Fruit fly (Drosophila melanogaster): ENCODE data around the gene vkg.

Gene vkg

dm6 chr2L:5060515-5060914 lies 32.5 kb upstream of the vkg start, which contains the start of gene qtc:
Gene qtc (plus strand): TSS chr2L:5060815.
- TF ChIP-seq CG8119 (GFP tag; IDR thresholded peaks at IDR 0.05) = no peak
- 0 out of 3 replicates have a peak, but pooled peaks have one; percentile 8 for TF ChIP-seq CG6163 (GFP tag; IDR thresholded peaks at IDR 0.05)

dm6 chr2L:5059645-5060254 lies 31.8 kb upstream of the vkg start, which contains the start of gene Rpn11:
Gene Rpn11 (minus strand): TSS chr2L:5059790.
- TF ChIP-seq Met (GFP tag; optimal IDR thresholded peaks at IDR 0.05) = no peak
- TF ChIP-seq Eip93F (GFP tag; optimal IDR thresholded peaks at IDR 0.05) = no peak
- TF ChIP-seq CG11294 (GFP tag; IDR thresholded peaks at IDR 0.05) = no peak
- peak in 1 of 2 experiments; percentile 21 for TF ChIP-seq ss (GFP tag; optimal IDR thresholded peaks at IDR 0.05)
- TF ChIP-seq Ets21C (GFP tag; optimal IDR thresholded peaks at IDR 0.05) = peak; percentile 44
- TF ChIP-seq CG32006 (GFP tag; optimal IDR thresholded peaks at IDR 0.05) = peak; percentile 46
- peak; percentile 38 for TF ChIP-seq cyc (GFP tag; optimal IDR thresholded peaks at IDR 0.05)
- TF ChIP-seq lz (GFP tag; optimal IDR thresholded peaks at IDR 0.05) = peak; percentile 66
- no peak for TF ChIP-seq Lpt (GFP tag; optimal IDR thresholded peaks at IDR 0.05)
- peak; percentile 48 for TF ChIP-seq CG6792 (GFP tag; optimal IDR thresholded peaks at IDR 0.05)
- peak; percentile 46 for TF ChIP-seq CG8632 (GFP tag; optimal IDR thresholded peaks at IDR 0.05)
- 0 out of 2 replicates have a peak, but pooled peaks have one; percentile 12 for TF ChIP-seq Gug (GFP tag; IDR thresholded peaks at IDR 0.05)
- TF ChIP-seq Hr38 (GFP tag; optimal IDR thresholded peaks at IDR 0.05) = no peak
- no peak for TF ChIP-seq dac (GFP tag; optimal IDR thresholded peaks at IDR 0.05)
- TF ChIP-seq CG8119 (GFP tag; IDR thresholded peaks at IDR 0.05) = no peak
- no peak for TF ChIP-seq CG16779 (tag; optimal IDR thresholded peaks at IDR 0.05)
- peak; percentile 16 for TF ChIP-seq CG8319 (GFP tag; optimal IDR thresholded peaks at IDR 0.05)
- no peak for TF ChIP-seq fd85E (GFP tag; optimal IDR thresholded peaks at IDR 0.05)
- peak; percentile 4 for TF ChIP-seq fkh (GFP tag; optimal IDR thresholded peaks at IDR 0.05)
- TF ChIP-seq CG34406 (GFP tag; optimal IDR thresholded peaks at IDR 0.05) = peak; percentile 39
- TF ChIP-seq Sox14 (GFP tag; optimal IDR thresholded peaks at IDR 0.05) = peak; percentile 74
- peak; percentile 76 for TF ChIP-seq svp (GFP tag)
- no peak for TF ChIP-seq CG10669 (GFP tag; optimal IDR thresholded peaks at IDR 0.05)
- no peak for TF ChIP-seq vri (GFP tag; optimal IDR thresholded peaks at IDR 0.05)
- TF ChIP-seq Eip75B (GFP tag; optimal IDR thresholded peaks at IDR 0.05) = peak; percentile 53
- no peak for TF ChIP-seq CG11762 (GFP tag; optimal IDR thresholded peaks at IDR 0.05; ENCODE audit: insufficient read depth)
- TF ChIP-seq CG7368 (GFP tag; optimal IDR thresholded peaks at IDR 0.05) = no peak
- peak; percentile 68 for TF ChIP-seq esn (GFP tag; optimal IDR thresholded peaks at IDR 0.05)
- no peak for TF ChIP-seq salr (GFP tag; optimal IDR thresholded peaks at IDR 0.05)
- TF ChIP-seq Blimp-1 (GFP tag; optimal IDR thresholded peaks at IDR 0.05) = no peak
- peak; percentile 49 for TF ChIP-seq OdsH (GFP tag; optimal IDR thresholded peaks at IDR 0.05)
- peak; percentile 37 for TF ChIP-seq net (GFP tag; optimal IDR thresholded peaks at IDR 0.05)
- peak; percentile 19 for TF ChIP-seq Sox15 (GFP tag; optimal IDR thresholded peaks at IDR 0.05)
- TF ChIP-seq CG6854 (GFP tag; optimal IDR thresholded peaks at IDR 0.05) = no peak
- TF ChIP-seq CG6163 (GFP tag; IDR thresholded peaks at IDR 0.05) = no peak
- TF ChIP-seq Sox102F (GFP tag; optimal IDR thresholded peaks at IDR 0.05) = no peak
- TF ChIP-seq acj6 (GFP tag; optimal IDR thresholded peaks at IDR 0.05) = peak; percentile 61
- peak; percentile 45 for TF ChIP-seq Hr39 (GFP tag; optimal IDR thresholded peaks at IDR 0.05)
- peak; percentile 36; the same call in 1 of the 3 replicates for TF ChIP-seq eg (GFP tag; IDR thresholded peaks at IDR 0.05)
- TF ChIP-seq topi (GFP tag; optimal IDR thresholded peaks at IDR 0.05) = peak; percentile 55
- peak; percentile 54 for TF ChIP-seq CG3032 (tag; optimal IDR thresholded peaks at IDR 0.05)
- no peak for TF ChIP-seq CG6276 (GFP tag; optimal IDR thresholded peaks at IDR 0.05)
- TF ChIP-seq CG6808 (GFP tag; optimal IDR thresholded peaks at IDR 0.05) = no peak
- peak; percentile 54 for TF ChIP-seq Hr4 (GFP tag; optimal IDR thresholded peaks at IDR 0.05)
- TF ChIP-seq CG31627 (GFP tag; optimal IDR thresholded peaks at IDR 0.05) = peak; percentile 35
- no peak for TF ChIP-seq Smox (GFP tag; optimal IDR thresholded peaks at IDR 0.05)
- peak; percentile 51 for TF ChIP-seq Ets96B (tag; optimal IDR thresholded peaks at IDR 0.05)
- no peak for TF ChIP-seq spab (GFP tag; optimal IDR thresholded peaks at IDR 0.05)
- peak; percentile 0 for TF ChIP-seq CG11902 (GFP tag; optimal IDR thresholded peaks at IDR 0.05)

Measured in whole organism, prepupa.